Fruit fly (Drosophila melanogaster) whole organism, prepupa: Measurements from ENCODE around the gene alpha-Est3.

ENCODE experiments used
- CG11294 ChIP-seq: fragments of 200-800 bp; sonication (Bioruptor generic); IDR thresholded peaks from 2 replicates; pipeline ENCODE4 v1.3.6; 2022; ENCODE audit warnings: missing biosample characterization, missing genetic modification characterization
- CG6163 ChIP-seq: fragments of 200-800 bp; sonication (Bioruptor generic); IDR thresholded peaks from 3 replicates; pipeline ENCODE4 v1.3.6; 2022; ENCODE audit warnings: missing biosample characterization, missing genetic modification characterization
- CG6808 ChIP-seq: fragments of 200-800 bp; sonication (Bioruptor generic); optimal IDR thresholded peaks from 3 replicates; lab custom pipeline; 2017; ENCODE audit warnings: missing biosample characterization, missing genetic modification characterization, mild to moderate bottlenecking, moderate library complexity, missing genetic modification reagents
- CG6854 ChIP-seq: fragments of 200-800 bp; sonication (Bioruptor generic); optimal IDR thresholded peaks from 2 replicates; lab custom pipeline; 2017; ENCODE audit warnings: missing biosample characterization, mild to moderate bottlenecking, missing genetic modification characterization
- CG9139 ChIP-seq: fragments of 200-800 bp; sonication (Bioruptor generic); optimal IDR thresholded peaks from 3 replicates; lab custom pipeline; 2017; ENCODE audit warnings: missing biosample characterization, mild to moderate bottlenecking, missing genetic modification characterization
- Eip75B ChIP-seq: fragments of 200-800 bp; sonication (Bioruptor generic); optimal IDR thresholded peaks from 3 replicates; lab custom pipeline; 2016; ENCODE audit warnings: missing biosample characterization, missing genetic modification characterization
- Eip93F ChIP-seq: fragments of 200-800 bp; sonication (Bioruptor generic); optimal IDR thresholded peaks from 2 replicates; lab custom pipeline; 2016; ENCODE audit warnings: missing biosample characterization, mild to moderate bottlenecking, missing genetic modification characterization
- Gug ChIP-seq: fragments of 200-800 bp; sonication (Bioruptor generic); IDR thresholded peaks from 2 replicates; pipeline ENCODE4 v1.3.6; 2022; ENCODE audit warnings: missing biosample characterization, missing genetic modification characterization
- Sox102F ChIP-seq: fragments of 200-800 bp; sonication (Bioruptor generic); optimal IDR thresholded peaks from 2 replicates; lab custom pipeline; 2016; ENCODE audit warnings: missing biosample characterization, mild to moderate bottlenecking, missing genetic modification characterization
- Sox15 ChIP-seq: fragments of 200-800 bp; sonication (Bioruptor generic); optimal IDR thresholded peaks from 3 replicates; lab custom pipeline; 2016; ENCODE audit warnings: missing biosample characterization, missing genetic modification characterization
- esn ChIP-seq: fragments of 200-800 bp; sonication (Bioruptor generic); optimal IDR thresholded peaks from 2 replicates; lab custom pipeline; 2016; ENCODE audit warnings: missing biosample characterization, mild to moderate bottlenecking, missing genetic modification characterization, moderate library complexity
- pdm3 ChIP-seq: fragments of 200-800 bp; sonication (Bioruptor generic); optimal IDR thresholded peaks from 3 replicates; lab custom pipeline; 2016; ENCODE audit warnings: missing biosample characterization, missing genetic modification characterization
- spab ChIP-seq: fragments of 200-800 bp; sonication (Bioruptor generic); optimal IDR thresholded peaks from 2 replicates; lab custom pipeline; 2017; ENCODE audit warnings: missing biosample characterization, mild to moderate bottlenecking, missing genetic modification characterization, missing genetic modification reagents
- topi ChIP-seq: fragments of 200-800 bp; sonication (Bioruptor generic); optimal IDR thresholded peaks from 3 replicates; lab custom pipeline; 2016; ENCODE audit warnings: missing biosample characterization, missing genetic modification characterization

- TF ChIP-seq CG6808 (GFP tag; lab: Kevin White, UChicago): no peak
- TF ChIP-seq esn (GFP tag; lab: Kevin White, UChicago): no peak
- no peak for TF ChIP-seq topi
- no peak for TF ChIP-seq Sox102F (GFP tag; lab: Kevin White, UChicago)
- TF ChIP-seq Gug (GFP tag; lab: Robert Waterston, UW): no peak
- TF ChIP-seq Sox15 (GFP tag; lab: Kevin White, UChicago): no peak
- no peak for TF ChIP-seq CG11294 (GFP tag; lab: Robert Waterston, UW)
- no peak for TF ChIP-seq spab (GFP tag; lab: Kevin White, UChicago)
- no peak for TF ChIP-seq CG6854 (GFP tag; lab: Kevin White, UChicago)
- no peak for TF ChIP-seq pdm3 (GFP tag; lab: Kevin White, UChicago)
- no peak for TF ChIP-seq Eip93F (GFP tag; lab: Kevin White, UChicago)
- no peak for TF ChIP-seq CG6163 (GFP tag; lab: Robert Waterston, UW)
- no peak for TF ChIP-seq CG9139 (GFP tag; lab: Kevin White, UChicago)
- TF ChIP-seq Eip75B (GFP tag; lab: Kevin White, UChicago): no peak
These were observed 17.3 kb downstream of the alpha-Est3 start for dm6 chr3R:7524160-7524559.
